Worm (Caenorhabditis elegans) whole organism, L4/young adult: ENCODE measurements around the gene B0286.1.

Experiments used
- W03F9.2 ChIP-seq: fragments of 150-350 bp; optimal IDR thresholded peaks from 2 replicates; lab custom pipeline; 2014; ENCODE audit warnings: missing biosample characterization, missing genetic modification characterization
- dao-5 ChIP-seq: sonication (generic microtip); optimal IDR thresholded peaks from 2 replicates; lab custom pipeline; 2016; ENCODE audit warnings: missing genotype, missing genetic modification characterization, moderate library complexity, missing compliant biosample characterization
- him-1 ChIP-seq: sonication (generic microtip); optimal IDR thresholded peaks from 2 replicates; lab custom pipeline; 2016; ENCODE audit warnings: missing genotype, missing genetic modification reagents, missing genetic modification characterization, missing compliant biosample characterization

DNA sequence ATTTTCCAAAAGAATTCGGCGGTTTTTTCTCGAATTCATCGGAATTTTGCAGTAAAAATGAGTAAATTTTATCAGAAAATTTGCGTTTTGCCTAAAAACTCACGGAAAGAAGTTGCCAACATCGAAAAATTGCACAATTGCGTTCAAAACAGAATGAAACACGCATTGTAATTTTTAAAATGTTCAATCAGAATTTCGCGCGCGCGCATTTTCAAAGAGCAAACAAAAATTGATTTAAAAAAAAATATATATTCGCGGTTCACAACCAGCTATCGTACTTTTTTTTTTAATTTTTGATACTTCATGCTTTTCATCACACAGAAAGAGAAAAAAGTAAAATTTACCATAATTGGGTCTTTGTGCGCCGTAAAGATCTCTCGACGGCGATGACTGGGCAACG is 3.4 kb upstream of the B0286.1 start:
- TF ChIP-seq him-1 (tag; lab: Kevin White, UChicago), result no peak
- no peak for TF ChIP-seq dao-5 (tag; lab: Kevin White, UChicago)
- TF ChIP-seq W03F9.2 (tag; lab: Kevin White, UChicago), result no peak
